Worm (Caenorhabditis elegans): Measurements from ENCODE around the gene str-61.

The str-61 gene

ce11 chrV:16621894-16622293 lies 49.2 kb downstream of the str-61 start:
- TF ChIP-seq ceh-31 (tag; optimal IDR thresholded peaks at IDR 0.05) (no peak), C38D4.7 (GFP tag; optimal IDR thresholded peaks at IDR 0.05) (no peak), madf-2 (tag; optimal IDR thresholded peaks at IDR 0.05) (no peak), ceh-6 (GFP tag; optimal IDR thresholded peaks at IDR 0.05) (peak; percentile 57), pag-3 (tag; optimal IDR thresholded peaks at IDR 0.05; ENCODE audit: borderline replicate concordance) (no peak), elt-2 (tag; optimal IDR thresholded peaks at IDR 0.05) (peak; percentile 26), lin-11 (tag; optimal IDR thresholded peaks at IDR 0.05) (peak; percentile 45), gmeb-2 (tag; optimal IDR thresholded peaks at IDR 0.05) (no peak), T23F11.4 (GFP tag; optimal IDR thresholded peaks at IDR 0.05) (no peak), hlh-13 (GFP tag; optimal IDR thresholded peaks at IDR 0.05) (no peak), ttx-3 (tag; optimal IDR thresholded peaks at IDR 0.05) (peak; percentile 56), unc-55 (GFP tag; optimal IDR thresholded peaks at IDR 0.05) (no peak), tbx-7 (tag; optimal IDR thresholded peaks at IDR 0.05) (no peak), ceh-45 (GFP tag; IDR thresholded peaks at IDR 0.05) (no peak), pat-9 (tag; optimal IDR thresholded peaks at IDR 0.05) (peak; percentile 24), ama-1 (optimal IDR thresholded peaks at IDR 0.05) (no peak), F13H6.1 (tag; optimal IDR thresholded peaks at IDR 0.05) (no peak)

- TF ChIP-seq C08G9.2 (tag; optimal IDR thresholded peaks at IDR 0.05) = no peak
- no peak for TF ChIP-seq pha-2 (tag; optimal IDR thresholded peaks at IDR 0.05)
- no peak for TF ChIP-seq ceh-22 (tag; optimal IDR thresholded peaks at IDR 0.05)
- TF ChIP-seq nhr-11 (tag; optimal IDR thresholded peaks at IDR 0.05) = no peak
- TF ChIP-seq odd-2 (tag; optimal IDR thresholded peaks at IDR 0.05) = no peak
- no peak for TF ChIP-seq pros-1 (tag; optimal IDR thresholded peaks at IDR 0.05)
- TF ChIP-seq fkh-10 (GFP tag; optimal IDR thresholded peaks at IDR 0.05) = no peak
- no peak for TF ChIP-seq sdc-2 (tag; optimal IDR thresholded peaks at IDR 0.05)
- TF ChIP-seq gmeb-2 (tag; optimal IDR thresholded peaks at IDR 0.05) = no peak
- no peak for TF ChIP-seq pha-4 (tag; optimal IDR thresholded peaks at IDR 0.05)
- no peak for TF ChIP-seq pag-3 (tag; optimal IDR thresholded peaks at IDR 0.05; ENCODE audit: borderline replicate concordance)
- no peak for TF ChIP-seq ceh-2 (tag; optimal IDR thresholded peaks at IDR 0.05)
- no peak for TF ChIP-seq unc-86 (tag; optimal IDR thresholded peaks at IDR 0.05)
- TF ChIP-seq ceh-45 (GFP tag; IDR thresholded peaks at IDR 0.05) = no peak
- no peak for TF ChIP-seq hlh-13 (GFP tag; optimal IDR thresholded peaks at IDR 0.05)
- no peak for TF ChIP-seq unc-3 (GFP tag; conservative IDR thresholded peaks at IDR 0.05)
- no peak for TF ChIP-seq unc-3 (tag; optimal IDR thresholded peaks at IDR 0.05)
- TF ChIP-seq eyg-1 (tag; optimal IDR thresholded peaks at IDR 0.05) = no peak
- TF ChIP-seq hlh-6 (tag; optimal IDR thresholded peaks at IDR 0.05) = no peak
Measured at ce11 chrV:16620874-16621273, 50.2 kb downstream of the str-61 start, which contains the start of gene Y70C5A.3. Y70C5A.3 (minus strand) TSS chrV:16620923.
